Fruit fly (Drosophila melanogaster): ENCODE results near the gene CG4318.

Gene CG4318

dm6 chrX:13130175-13130822 lies 24.4 kb downstream of the CG4318 start (continued):
- TF ChIP-seq Rfx (GFP tag; IDR thresholded peaks at IDR 0.05), result peak; percentile 58
- TF ChIP-seq Dad (GFP tag; optimal IDR thresholded peaks at IDR 0.05), result peak; percentile 48
- no peak for TF ChIP-seq br (optimal IDR thresholded peaks at IDR 0.05)
- TF ChIP-seq dmrt99B (tag; optimal IDR thresholded peaks at IDR 0.05), result peak; percentile 83
- TF ChIP-seq Hand (GFP tag; optimal IDR thresholded peaks at IDR 0.05), result peak; percentile 84
- peak; percentile 88 for TF ChIP-seq CG2678 (tag; optimal IDR thresholded peaks at IDR 0.05)
- TF ChIP-seq CG7745 (tag; optimal IDR thresholded peaks at IDR 0.05), result no peak
- TF ChIP-seq Atf6 (GFP tag; IDR thresholded peaks at IDR 0.05), result 0 out of 2 replicates have a peak, but pooled peaks have one; percentile 30
- TF ChIP-seq CG10267 (tag; optimal IDR thresholded peaks at IDR 0.05), result peak; percentile 62
- no peak for TF ChIP-seq dan (GFP tag; IDR thresholded peaks at IDR 0.05)
- TF ChIP-seq CG11093 (GFP tag; IDR thresholded peaks at IDR 0.05), result 0 out of 3 replicates have a peak, but pooled peaks have one; percentile 41
- TF ChIP-seq her (GFP tag; optimal IDR thresholded peaks at IDR 0.05), result peak; percentile 54
- TF ChIP-seq ATbp (GFP tag; optimal IDR thresholded peaks at IDR 0.05), result peak; percentile 54
- TF ChIP-seq CG14441 (GFP tag; IDR thresholded peaks at IDR 0.05), result 0 out of 2 replicates have a peak, but pooled peaks have one; percentile 9
- TF ChIP-seq CG18011 (GFP tag; optimal IDR thresholded peaks at IDR 0.05), result peak; percentile 28
- no peak for TF ChIP-seq zf30C (GFP tag; optimal IDR thresholded peaks at IDR 0.05)
- peak; percentile 63 for TF ChIP-seq Sox102F (GFP tag; optimal IDR thresholded peaks at IDR 0.05)
- no peak for TF ChIP-seq pb (GFP tag; optimal IDR thresholded peaks at IDR 0.05)
- TF ChIP-seq seq (GFP tag; IDR thresholded peaks at IDR 0.05), result 0 out of 2 replicates have a peak, but pooled peaks have one; percentile 16
- peak; percentile 29 for TF ChIP-seq ab (GFP tag; optimal IDR thresholded peaks at IDR 0.05)
- no peak for TF ChIP-seq TFAM (GFP tag; optimal IDR thresholded peaks at IDR 0.05)
- no peak for TF ChIP-seq gfzf (GFP tag; optimal IDR thresholded peaks at IDR 0.05)
- TF ChIP-seq abd-A (tag; optimal IDR thresholded peaks at IDR 0.05), result no peak
- peak; percentile 70 for TF ChIP-seq HHEX (GFP tag; optimal IDR thresholded peaks at IDR 0.05)
- TF ChIP-seq Tbp (GFP tag; optimal IDR thresholded peaks at IDR 0.05), result no peak
- peak; percentile 57; the same call in 1 of the 2 replicates for TF ChIP-seq Xrp1 (GFP tag; IDR thresholded peaks at IDR 0.05)
- TF ChIP-seq lab (GFP tag; optimal IDR thresholded peaks at IDR 0.05), result peak; percentile 81
- peak; percentile 86 for TF ChIP-seq CG18262 (tag; optimal IDR thresholded peaks at IDR 0.05)
- TF ChIP-seq E2f1 (GFP tag; IDR thresholded peaks at IDR 0.05), result peak; percentile 58
- no peak for TF ChIP-seq CG11560 (tag; IDR thresholded peaks at IDR 0.05)
- no peak for TF ChIP-seq vnd (GFP tag; IDR thresholded peaks at IDR 0.05; ENCODE audit: partially characterized antibody)
- peak; percentile 67 for TF ChIP-seq Chrac-16 (GFP tag; optimal IDR thresholded peaks at IDR 0.05)
- TF ChIP-seq CG9727 (GFP tag; optimal IDR thresholded peaks at IDR 0.05), result peak; percentile 81
- no peak for TF ChIP-seq Dbx (GFP tag; IDR thresholded peaks at IDR 0.05)
- TF ChIP-seq ind (GFP tag; optimal IDR thresholded peaks at IDR 0.05), result peak; percentile 57
- peak; percentile 58 for TF ChIP-seq gsb-n (tag; optimal IDR thresholded peaks at IDR 0.05)
- no peak for TF ChIP-seq CG11456 (GFP tag; IDR thresholded peaks at IDR 0.05)
- TF ChIP-seq hth (optimal IDR thresholded peaks at IDR 0.05), result no peak
- peak; percentile 76 for TF ChIP-seq CG13296 (GFP tag; optimal IDR thresholded peaks at IDR 0.05)
- TF ChIP-seq hb (GFP tag; IDR thresholded peaks at IDR 0.05; ENCODE audit: partially characterized antibody), result no peak
- TF ChIP-seq gt (GFP tag; IDR thresholded peaks at IDR 0.05), result no peak
- peak; percentile 58 for TF ChIP-seq CG13624 (GFP tag; optimal IDR thresholded peaks at IDR 0.05)
- peak; percentile 54 for TF ChIP-seq Hsf (GFP tag; optimal IDR thresholded peaks at IDR 0.05)
- TF ChIP-seq pum (GFP tag; optimal IDR thresholded peaks at IDR 0.05), result peak; percentile 31
- no peak for TF ChIP-seq CG9215 (GFP tag; IDR thresholded peaks at IDR 0.05)
- TF ChIP-seq lbe (GFP tag; optimal IDR thresholded peaks at IDR 0.05), result no peak
- TF ChIP-seq fd3F (GFP tag; optimal IDR thresholded peaks at IDR 0.05), result peak; percentile 51
- TF ChIP-seq Hmx (GFP tag; optimal IDR thresholded peaks at IDR 0.05), result peak; percentile 25
- TF ChIP-seq bcd (GFP tag; optimal IDR thresholded peaks at IDR 0.05), result peak; percentile 67
- TF ChIP-seq Abd-B (GFP tag; optimal IDR thresholded peaks at IDR 0.05), result peak; percentile 42
